Fruit fly (Drosophila melanogaster): ENCODE data around the gene Ttc26.

DNA sequence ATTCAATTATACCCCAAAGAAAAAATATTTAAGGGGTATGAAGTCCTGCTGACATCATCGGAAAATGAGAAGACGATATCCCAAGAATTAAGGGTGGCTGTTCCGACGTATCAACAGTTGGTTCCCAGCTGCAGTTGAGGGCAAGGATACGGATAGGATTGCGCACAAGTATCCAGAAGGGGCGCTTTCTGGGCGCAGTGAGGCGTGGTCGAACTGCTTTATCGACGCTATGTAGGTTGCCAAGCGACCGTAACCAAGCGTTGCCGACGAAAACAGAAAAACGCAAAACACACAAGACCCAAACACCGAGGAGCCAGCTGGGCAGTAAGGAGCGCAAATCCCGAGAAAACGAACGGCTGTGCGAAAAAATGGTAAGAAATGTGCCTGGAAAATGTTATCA is at the start of gene Ttc26:
- TF ChIP-seq CG8119 (GFP tag; IDR thresholded peaks at IDR 0.05) = no peak
- TF ChIP-seq cyc (GFP tag; optimal IDR thresholded peaks at IDR 0.05) = no peak

All from whole organism, prepupa.